Fruit fly (Drosophila melanogaster) whole organism, embryonic: ENCODE data around the gene spidey.

ENCODE experiments used
- Asciz ChIP-seq: fragments of 200-800 bp; sonication (Bioruptor generic); optimal IDR thresholded peaks from 2 replicates; lab custom pipeline; 2017; ENCODE audit warnings: missing biosample characterization, mild to moderate bottlenecking, missing genetic modification characterization, missing genetic modification reagents
- Atf6 ChIP-seq: fragments of 200-800 bp; sonication (Bioruptor generic); IDR thresholded peaks from 2 replicates; pipeline ENCODE4 v1.3.6; 2022; ENCODE audit warnings: missing biosample characterization, missing genetic modification characterization
- Blimp-1 ChIP-seq: fragments of 200-800 bp; sonication (Bioruptor generic); optimal IDR thresholded peaks from 3 replicates; lab custom pipeline; 2018; ENCODE audit warnings: missing biosample characterization, missing genetic modification characterization, mild to moderate bottlenecking, moderate library complexity, missing genetic modification reagents
- BtbVII ChIP-seq: fragments of 200-800 bp; sonication (Bioruptor generic); optimal IDR thresholded peaks from 3 replicates; lab custom pipeline; 2017; ENCODE audit warnings: missing biosample characterization, mild to moderate bottlenecking, missing genetic modification characterization
- CG10147 ChIP-seq: fragments of 200-800 bp; sonication (Bioruptor generic); optimal IDR thresholded peaks from 2 replicates; lab custom pipeline; 2019; ENCODE audit warnings: missing biosample characterization, mild to moderate bottlenecking, missing genetic modification characterization, moderate library complexity
- CG10267 ChIP-seq: fragments of 200-800 bp; sonication (Bioruptor generic); optimal IDR thresholded peaks from 2 replicates; lab custom pipeline; 2018; ENCODE audit warnings: missing biosample characterization, mild to moderate bottlenecking, missing genetic modification characterization, moderate library complexity
- CG10462 ChIP-seq: fragments of 200-800 bp; sonication (Bioruptor generic); optimal IDR thresholded peaks from 2 replicates; lab custom pipeline; 2016; ENCODE audit warnings: missing biosample characterization, missing genetic modification characterization
- CG11093 ChIP-seq: fragments of 200-800 bp; sonication (Bioruptor generic); IDR thresholded peaks from 3 replicates; pipeline ENCODE4 v1.3.6; 2022; ENCODE audit warnings: missing biosample characterization, missing genetic modification characterization
- CG11398 ChIP-seq: fragments of 200-800 bp; sonication (Bioruptor generic); optimal IDR thresholded peaks from 2 replicates; lab custom pipeline; 2016; ENCODE audit warnings: missing biosample characterization, missing genetic modification characterization
- CG12219 ChIP-seq: fragments of 200-800 bp; sonication (Bioruptor generic); optimal IDR thresholded peaks from 3 replicates; lab custom pipeline; 2018; ENCODE audit warnings: missing biosample characterization, mild to moderate bottlenecking, missing genetic modification characterization
- CG15601 ChIP-seq: fragments of 200-800 bp; sonication (Bioruptor generic); optimal IDR thresholded peaks from 3 replicates; lab custom pipeline; 2019; ENCODE audit warnings: missing biosample characterization, mild to moderate bottlenecking, missing genetic modification characterization, moderate library complexity
- CG16815 ChIP-seq: fragments of 200-800 bp; sonication (Bioruptor generic); optimal IDR thresholded peaks from 3 replicates; lab custom pipeline; 2017; ENCODE audit warnings: missing biosample characterization, mild to moderate bottlenecking, missing genetic modification characterization
- CG1832 ChIP-seq: fragments of 200-800 bp; sonication (Bioruptor generic); optimal IDR thresholded peaks from 2 replicates; lab custom pipeline; 2017; ENCODE audit warnings: missing biosample characterization, mild to moderate bottlenecking, missing genetic modification characterization, inconsistent platforms
- CG2199 ChIP-seq: fragments of 200-800 bp; sonication (Bioruptor generic); IDR thresholded peaks from 3 replicates; pipeline ENCODE4 v1.3.6; 2022; ENCODE audit warnings: missing biosample characterization, missing genetic modification characterization
- CG3838 ChIP-seq: fragments of 200-800 bp; sonication (Bioruptor generic); optimal IDR thresholded peaks from 3 replicates; lab custom pipeline; 2016; ENCODE audit warnings: missing biosample characterization, missing genetic modification characterization
- CG42726 ChIP-seq: fragments of 200-800 bp; sonication (Bioruptor generic); IDR thresholded peaks from 2 replicates; pipeline ENCODE4 v1.3.6; 2022; ENCODE audit warnings: missing biosample characterization, missing genetic modification characterization; ENCODE audit not compliant: partially characterized antibody
- CG4360 ChIP-seq: fragments of 200-800 bp; sonication (Bioruptor generic); IDR thresholded peaks from 2 replicates; pipeline ENCODE4 v1.3.6; 2022; ENCODE audit warnings: missing biosample characterization, missing genetic modification characterization
- CG5953 ChIP-seq: fragments of 200-800 bp; sonication (Bioruptor generic); IDR thresholded peaks from 2 replicates; pipeline ENCODE4 v1.3.6; 2022; ENCODE audit warnings: missing biosample characterization, missing genetic modification characterization
- CG6689 ChIP-seq: fragments of 200-800 bp; sonication (Bioruptor generic); IDR thresholded peaks from 2 replicates; pipeline ENCODE4 v1.3.6; 2022; ENCODE audit warnings: missing biosample characterization, missing genetic modification characterization
- CG9817 ChIP-seq: fragments of 200-800 bp; sonication (Bioruptor generic); optimal IDR thresholded peaks from 2 replicates; lab custom pipeline; 2018; ENCODE audit warnings: missing biosample characterization, mild to moderate bottlenecking, missing genetic modification characterization, moderate library complexity
- CrebB ChIP-seq: fragments of 200-800 bp; sonication (Bioruptor generic); optimal IDR thresholded peaks from 3 replicates; lab custom pipeline; 2018; ENCODE audit warnings: missing biosample characterization, mild to moderate bottlenecking, missing genetic modification characterization
- Fer1 ChIP-seq: fragments of 200-800 bp; sonication (Bioruptor generic); optimal IDR thresholded peaks from 2 replicates; lab custom pipeline; 2017; ENCODE audit warnings: missing biosample characterization, mild to moderate bottlenecking, missing genetic modification characterization
- Gug ChIP-seq: fragments of 200-800 bp; sonication (Bioruptor generic); IDR thresholded peaks from 4 replicates; pipeline ENCODE4 v1.3.6; 2022; ENCODE audit warnings: missing biosample characterization, missing genetic modification characterization
- H2.0 ChIP-seq: fragments of 200-800 bp; sonication (Bioruptor generic); IDR thresholded peaks from 2 replicates; pipeline ENCODE4 v1.3.6; 2022; ENCODE audit warnings: missing biosample characterization, missing genetic modification characterization
- HLH4C ChIP-seq: fragments of 200-800 bp; sonication (Bioruptor generic); IDR thresholded peaks from 3 replicates; pipeline ENCODE4 v1.3.6; 2022; ENCODE audit warnings: missing biosample characterization, missing genetic modification characterization; ENCODE audit not compliant: partially characterized antibody
- MBD-R2 ChIP-seq: fragments of 200-800 bp; sonication (Bioruptor generic); IDR thresholded peaks from 2 replicates; pipeline ENCODE4 v1.3.6; 2022; ENCODE audit warnings: missing biosample characterization, missing genetic modification characterization
- MESR4 ChIP-seq: fragments of 200-800 bp; sonication (Bioruptor generic); optimal IDR thresholded peaks from 2 replicates; lab custom pipeline; 2018; ENCODE audit warnings: missing biosample characterization, mild to moderate bottlenecking, missing genetic modification characterization, moderate library complexity
- Nf-YC ChIP-seq: fragments of 200-800 bp; optimal IDR thresholded peaks from 3 replicates; lab custom pipeline; 2019; ENCODE audit warnings: missing biosample characterization, mild to moderate bottlenecking, missing genetic modification characterization, moderate library complexity
- NfI ChIP-seq: fragments of 200-800 bp; sonication (Bioruptor generic); optimal IDR thresholded peaks from 3 replicates; lab custom pipeline; 2018; ENCODE audit warnings: missing biosample characterization, mild to moderate bottlenecking, missing genetic modification characterization, moderate library complexity
- ac ChIP-seq: fragments of 200-800 bp; sonication (Bioruptor generic); optimal IDR thresholded peaks from 3 replicates; lab custom pipeline; 2017; ENCODE audit warnings: missing biosample characterization, mild to moderate bottlenecking, missing genetic modification characterization
- ci ChIP-seq: fragments of 200-800 bp; sonication (Bioruptor generic); IDR thresholded peaks from 3 replicates; pipeline ENCODE4 v1.3.6; 2022; ENCODE audit warnings: missing biosample characterization, missing genetic modification characterization
- dm ChIP-seq: fragments of 200-800 bp; sonication (Bioruptor generic); optimal IDR thresholded peaks from 3 replicates; lab custom pipeline; 2016; ENCODE audit warnings: missing biosample characterization, missing genetic modification characterization
- emc ChIP-seq: fragments of 200-800 bp; sonication (Bioruptor generic); optimal IDR thresholded peaks from 2 replicates; lab custom pipeline; 2016; ENCODE audit warnings: missing biosample characterization, missing genetic modification characterization
- fd64A ChIP-seq: fragments of 200-800 bp; sonication (Bioruptor generic); optimal IDR thresholded peaks from 3 replicates; lab custom pipeline; 2018; ENCODE audit warnings: missing biosample characterization, mild to moderate bottlenecking, missing genetic modification characterization
- fd96Cb ChIP-seq: fragments of 200-800 bp; sonication (Bioruptor generic); optimal IDR thresholded peaks from 2 replicates; lab custom pipeline; 2018; ENCODE audit warnings: missing biosample characterization, mild to moderate bottlenecking, missing genetic modification characterization, moderate library complexity
- gem ChIP-seq: fragments of 200-800 bp; sonication (Bioruptor generic); optimal IDR thresholded peaks from 2 replicates; lab custom pipeline; 2019; ENCODE audit warnings: missing biosample characterization, mild to moderate bottlenecking, missing genetic modification characterization, moderate library complexity
- gt ChIP-seq: fragments of 200-800 bp; sonication (Bioruptor generic); IDR thresholded peaks from 2 replicates; pipeline ENCODE4 v1.3.6; 2022; ENCODE audit warnings: missing biosample characterization, missing genetic modification characterization
- hb ChIP-seq: fragments of 200-800 bp; sonication (Bioruptor generic); IDR thresholded peaks from 3 replicates; pipeline ENCODE4 v1.3.6; 2022; ENCODE audit warnings: missing biosample characterization, missing genetic modification characterization; ENCODE audit not compliant: partially characterized antibody
- maf-S ChIP-seq: fragments of 200-800 bp; sonication (Bioruptor generic); optimal IDR thresholded peaks from 2 replicates; lab custom pipeline; 2016; ENCODE audit warnings: missing biosample characterization, missing genetic modification characterization
- peb ChIP-seq: fragments of 200-800 bp; sonication (Bioruptor generic); IDR thresholded peaks from 2 replicates; pipeline ENCODE4 v1.3.6; 2022; ENCODE audit warnings: missing biosample characterization, missing genetic modification characterization
- pfk ChIP-seq: fragments of 200-800 bp; sonication (Bioruptor generic); optimal IDR thresholded peaks from 2 replicates; lab custom pipeline; 2018; ENCODE audit warnings: missing biosample characterization, mild to moderate bottlenecking, missing genetic modification characterization, moderate library complexity
- pho ChIP-seq: fragments of 200-800 bp; sonication (Bioruptor generic); optimal IDR thresholded peaks from 2 replicates; lab custom pipeline; 2016; ENCODE audit warnings: missing biosample characterization, missing genetic modification characterization
- phol ChIP-seq: fragments of 200-800 bp; sonication (Bioruptor generic); optimal IDR thresholded peaks from 3 replicates; lab custom pipeline; 2018; ENCODE audit warnings: missing biosample characterization, mild to moderate bottlenecking, missing genetic modification characterization, moderate library complexity
- sob ChIP-seq: fragments of 200-800 bp; sonication (Bioruptor generic); IDR thresholded peaks from 2 replicates; pipeline ENCODE4 v1.3.6; 2022; ENCODE audit warnings: missing biosample characterization, missing genetic modification characterization
- tll ChIP-seq, 2 experiments: fragments of 200-800 bp in 1 of 2; fragments of >200 bp in 1 of 2; sonication (Bioruptor generic) in 1 of 2; optimal IDR thresholded peaks; 2 replicates each; lab custom pipeline; 2017 to 2019; ENCODE audit warnings: missing biosample characterization in 2 of 2, missing genetic modification characterization in 2 of 2, mild to moderate bottlenecking in 1 of 2, moderate library complexity in 1 of 2
- ttk ChIP-seq: fragments of 200-800 bp; sonication (Bioruptor generic); IDR thresholded peaks from 2 replicates; pipeline ENCODE4 v2.1.2; 2022; ENCODE audit warnings: missing biosample characterization, missing genetic modification characterization
- tup ChIP-seq: fragments of 200-800 bp; sonication (Bioruptor generic); optimal IDR thresholded peaks from 2 replicates; lab custom pipeline; 2016; ENCODE audit warnings: missing biosample characterization, mild to moderate bottlenecking, missing genetic modification characterization, moderate library complexity
- vnd ChIP-seq: fragments of 200-800 bp; sonication (Bioruptor generic); IDR thresholded peaks from 3 replicates; pipeline ENCODE4 v1.3.6; 2022; ENCODE audit warnings: missing biosample characterization, missing genetic modification characterization; ENCODE audit not compliant: partially characterized antibody
- z ChIP-seq: fragments of 200-800 bp; sonication (Bioruptor generic); IDR thresholded peaks from 3 replicates; pipeline ENCODE4 v1.3.6; 2022; ENCODE audit warnings: missing biosample characterization, missing genetic modification characterization

The spidey gene

DNA sequence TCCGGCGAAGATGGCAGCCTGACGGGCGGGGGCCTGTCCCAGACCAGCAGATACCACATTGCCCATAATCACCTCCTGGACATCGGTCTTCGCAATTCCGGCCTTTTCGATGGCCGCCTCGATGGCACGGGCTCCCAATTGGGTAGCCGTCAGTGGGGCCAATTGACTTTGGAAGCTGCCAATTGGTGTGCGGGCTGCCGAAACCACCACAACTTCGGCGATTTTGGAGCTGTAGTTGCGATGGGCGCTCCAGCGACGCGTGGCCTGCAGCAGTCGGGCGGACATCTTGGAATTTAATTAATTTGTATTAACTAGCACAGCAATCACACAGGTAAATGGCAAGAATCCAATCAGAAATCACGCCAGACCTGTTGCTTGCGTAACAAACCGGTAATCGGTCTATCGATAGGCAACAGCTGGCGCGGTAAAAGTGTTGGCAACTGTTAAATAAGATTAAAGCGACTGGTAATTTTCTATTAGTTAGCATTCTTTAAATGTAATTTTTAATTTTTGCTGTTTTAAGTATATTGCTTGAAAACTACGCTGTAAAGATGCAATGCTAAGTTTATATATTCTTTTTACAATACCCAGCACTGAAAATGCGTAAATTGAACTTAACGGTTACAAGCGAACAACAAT, 20.2 kb upstream of the spidey start, which contains the start of gene Acat1 (continued):
- TF ChIP-seq maf-S (peak; percentile 2), Nf-YC (tag; lab: Kevin White, UChicago) (peak; percentile 42), pfk (no peak), tll (GFP tag; optimal IDR thresholded peaks at IDR 0.05; lab: Kevin White, UChicago) (no peak), sob (GFP tag; lab: Robert Waterston, UW) (peak; percentile 53; the same call in 1 of the 2 replicates), pho (GFP tag; lab: Kevin White, UChicago) (peak; percentile 40), tup (GFP tag; lab: Kevin White, UChicago) (no peak), CG11093 (GFP tag; lab: Robert Waterston, UW) (no peak), MBD-R2 (GFP tag; lab: Robert Waterston, UW) (peak; percentile 60; the same call in 1 of the 2 replicates), ac (no peak), CG2199 (GFP tag; lab: Robert Waterston, UW) (0 out of 3 replicates have a peak, but pooled peaks have one; percentile 15), CG11398 (GFP tag; lab: Kevin White, UChicago) (no peak), gem (tag; lab: Kevin White, UChicago) (no peak), MESR4 (GFP tag; lab: Kevin White, UChicago) (peak; percentile 65), phol (tag; lab: Kevin White, UChicago) (peak; percentile 64), BtbVII (no peak), gt (GFP tag; lab: Robert Waterston, UW) (no peak), CG3838 (GFP tag; lab: Kevin White, UChicago) (no peak), ci (GFP tag; lab: Robert Waterston, UW) (peak; percentile 76), HLH4C (GFP tag; lab: Robert Waterston, UW) (0 out of 3 replicates have a peak, but pooled peaks have one; percentile 42), NfI (GFP tag; lab: Kevin White, UChicago) (peak; percentile 48), emc (GFP tag; lab: Kevin White, UChicago) (no peak), Asciz (GFP tag; lab: Kevin White, UChicago) (peak; percentile 56), CG42726 (no peak), CG15601 (no peak), CG4360 (GFP tag; lab: Robert Waterston, UW) (no peak), CG10147 (GFP tag; lab: Kevin White, UChicago) (no peak), Gug (GFP tag; lab: Robert Waterston, UW) (no peak), CG10267 (peak; percentile 90), dm (peak; percentile 32), hb (no peak), vnd (GFP tag; lab: Robert Waterston, UW) (no peak), Fer1 (no peak), Atf6 (GFP tag; lab: Robert Waterston, UW) (no peak; the same call in 1 of the 2 replicates), CrebB (tag; lab: Kevin White, UChicago) (no peak), H2.0 (GFP tag; lab: Robert Waterston, UW) (peak; percentile 26; the same call in 1 of the 2 replicates), fd96Cb (tag; lab: Kevin White, UChicago) (peak; percentile 35), CG1832 (GFP tag; lab: Kevin White, UChicago) (no peak), z (GFP tag; lab: Robert Waterston, UW) (no peak), CG16815 (GFP tag; lab: Kevin White, UChicago) (peak; percentile 11), peb (GFP tag; lab: Robert Waterston, UW) (no peak), Blimp-1 (GFP tag; lab: Kevin White, UChicago) (peak; percentile 64), CG5953 (GFP tag; lab: Robert Waterston, UW) (0 out of 2 replicates have a peak, but pooled peaks have one; percentile 40), CG12219 (GFP tag; lab: Kevin White, UChicago) (no peak), ttk (GFP tag; lab: Robert Waterston, UW) (peak; percentile 24; the same call in 1 of the 2 replicates), CG10462 (GFP tag; lab: Kevin White, UChicago) (peak; percentile 23), CG9817 (peak; percentile 29), fd64A (no peak), CG6689 (GFP tag; lab: Robert Waterston, UW) (peak; percentile 66)
